Worm (Caenorhabditis elegans) whole organism, late embryonic: Measurements from ENCODE around the gene F54D5.2.

ENCODE experiments used
- C08G9.2 ChIP-seq: sonication (generic microtip); optimal IDR thresholded peaks from 2 replicates; lab custom pipeline; 2016; ENCODE audit warnings: mild to moderate bottlenecking, missing genetic modification characterization, moderate library complexity, missing compliant biosample characterization
- C38D4.7 ChIP-seq: fragments of 200-800 bp; sonication (Bioruptor generic); optimal IDR thresholded peaks from 2 replicates; lab custom pipeline; 2018; ENCODE audit warnings: mild to moderate bottlenecking, missing genetic modification characterization, moderate library complexity, missing compliant biosample characterization
- F13H6.1 ChIP-seq: sonication (generic microtip); optimal IDR thresholded peaks from 2 replicates; lab custom pipeline; 2016; ENCODE audit warnings: missing genetic modification characterization, missing compliant biosample characterization
- ama-1 ChIP-seq: fragments of 150-350 bp; optimal IDR thresholded peaks from 2 replicates; lab custom pipeline; 2014
- ceh-14 ChIP-seq: sonication (generic microtip); optimal IDR thresholded peaks from 2 replicates; lab custom pipeline; 2016; ENCODE audit warnings: missing genotype, missing genetic modification characterization, missing compliant biosample characterization
- ceh-34 ChIP-seq: sonication (generic microtip); optimal IDR thresholded peaks from 2 replicates; lab custom pipeline; 2016; ENCODE audit warnings: mild to moderate bottlenecking, missing genetic modification characterization, missing compliant biosample characterization
- dve-1 ChIP-seq: sonication (generic microtip); optimal IDR thresholded peaks from 2 replicates; lab custom pipeline; 2017; ENCODE audit warnings: antibody characterized with exemption, mild to moderate bottlenecking, missing genetic modification characterization, missing compliant biosample characterization
- elt-2 ChIP-seq: sonication (generic microtip); optimal IDR thresholded peaks from 2 replicates; lab custom pipeline; 2016; ENCODE audit warnings: missing genetic modification reagents, missing genetic modification characterization, missing compliant biosample characterization
- hlh-30 ChIP-seq: sonication (generic microtip); optimal IDR thresholded peaks from 2 replicates; lab custom pipeline; 2017; ENCODE audit warnings: antibody characterized with exemption, missing genetic modification characterization, missing compliant biosample characterization; ENCODE audit not compliant: insufficient read depth
- nfya-1 ChIP-seq: sonication (generic microtip); optimal IDR thresholded peaks from 2 replicates; lab custom pipeline; 2017; ENCODE audit warnings: missing genetic modification characterization, mild to moderate bottlenecking, missing compliant biosample characterization, antibody characterized with exemption, moderate library complexity
- pha-2 ChIP-seq: sonication (generic microtip); optimal IDR thresholded peaks from 2 replicates; lab custom pipeline; 2017; ENCODE audit warnings: mild to moderate bottlenecking, missing genetic modification characterization, missing compliant biosample characterization
- syd-9 ChIP-seq: sonication (generic microtip); optimal IDR thresholded peaks from 2 replicates; lab custom pipeline; 2016; ENCODE audit warnings: mild to moderate bottlenecking, missing genetic modification characterization, moderate library complexity, missing compliant biosample characterization
- unc-55 ChIP-seq: sonication (generic microtip); optimal IDR thresholded peaks from 2 replicates; lab custom pipeline; 2017; ENCODE audit warnings: missing biosample characterization, missing genetic modification reagents, missing genetic modification characterization
- zip-5 ChIP-seq: sonication (generic microtip); optimal IDR thresholded peaks from 2 replicates; lab custom pipeline; 2016; ENCODE audit warnings: missing genetic modification characterization, missing compliant biosample characterization

- no peak for TF ChIP-seq C08G9.2 (tag; lab: Kevin White, UChicago)
- no peak for TF ChIP-seq elt-2 (tag; lab: Kevin White, UChicago)
- TF ChIP-seq pha-2 = no peak
- no peak for TF ChIP-seq hlh-30 (tag; lab: Kevin White, UChicago)
- TF ChIP-seq unc-55 (GFP tag; lab: Kevin White, UChicago) = no peak
- TF ChIP-seq nfya-1 (tag; lab: Kevin White, UChicago) = no peak
- TF ChIP-seq dve-1 = no peak
- TF ChIP-seq syd-9 (tag; lab: Kevin White, UChicago) = no peak
- TF ChIP-seq ceh-14 (tag; lab: Kevin White, UChicago) = no peak
- no peak for TF ChIP-seq C38D4.7 (GFP tag; lab: Kevin White, UChicago)
- TF ChIP-seq F13H6.1 (tag; lab: Kevin White, UChicago) = no peak
- TF ChIP-seq ama-1 (lab: Kevin White, UChicago) = no peak
- TF ChIP-seq ceh-34 (tag; lab: Kevin White, UChicago) = no peak
- TF ChIP-seq zip-5 (tag; lab: Kevin White, UChicago) = no peak
These were observed 4.9 kb downstream of the F54D5.2 start for ce11 chrII:11577861-11578260.
